Worm (Caenorhabditis elegans) whole organism, young adult: ENCODE data around the gene snt-1.

Experiments
- B0035.1 ChIP-seq: sonication (generic microtip); optimal IDR thresholded peaks from 2 replicates; lab custom pipeline; 2016; ENCODE audit warnings: missing genetic modification characterization, mild to moderate bottlenecking, missing compliant biosample characterization, missing genotype, missing genetic modification reagents
- B0261.1 ChIP-seq: sonication (generic microtip); optimal IDR thresholded peaks from 2 replicates; lab custom pipeline; 2016; ENCODE audit warnings: mild to moderate bottlenecking, missing genetic modification characterization, moderate library complexity, missing compliant biosample characterization
- B0336.3 ChIP-seq: fragments of 200-800 bp; sonication (Bioruptor generic); IDR thresholded peaks from 2 replicates; pipeline ENCODE4 v1.3.6; 2022; ENCODE audit warnings: missing genetic modification characterization, missing compliant biosample characterization
- D2030.7 ChIP-seq: fragments of 200-800 bp; sonication (Bioruptor generic); IDR thresholded peaks from 2 replicates; pipeline ENCODE4 v1.3.6; 2022; ENCODE audit warnings: missing genetic modification reagents, missing genetic modification characterization, missing compliant biosample characterization
- F37B4.10 ChIP-seq: fragments of 200-800 bp; sonication (Bioruptor generic); IDR thresholded peaks from 2 replicates; pipeline ENCODE4 v1.3.6; 2022; ENCODE audit warnings: missing genetic modification characterization, missing compliant biosample characterization
- F57A8.1 ChIP-seq: fragments of 200-800 bp; sonication (Bioruptor generic); optimal IDR thresholded peaks from 2 replicates; lab custom pipeline; 2018; ENCODE audit warnings: mild to moderate bottlenecking, missing genetic modification characterization, moderate library complexity, missing compliant biosample characterization
- F57C9.4 ChIP-seq: sonication (generic microtip); optimal IDR thresholded peaks from 2 replicates; lab custom pipeline; 2017; ENCODE audit warnings: mild to moderate bottlenecking, missing genetic modification characterization, missing compliant biosample characterization
- K12H6.12 ChIP-seq: fragments of 200-800 bp; sonication (Bioruptor generic); optimal IDR thresholded peaks from 2 replicates; lab custom pipeline; 2018; ENCODE audit warnings: mild to moderate bottlenecking, missing genetic modification characterization, missing compliant biosample characterization
- T07F8.4 ChIP-seq: sonication (generic microtip); optimal IDR thresholded peaks from 2 replicates; lab custom pipeline; 2016; ENCODE audit warnings: mild to moderate bottlenecking, missing genetic modification characterization, moderate library complexity, missing compliant biosample characterization
- T26A5.8 ChIP-seq: sonication (generic microtip); optimal IDR thresholded peaks from 2 replicates; lab custom pipeline; 2016; ENCODE audit warnings: missing genetic modification characterization, missing compliant biosample characterization
- Y56A3A.18 ChIP-seq: fragments of 200-800 bp; sonication (Bioruptor generic); IDR thresholded peaks from 2 replicates; pipeline ENCODE4 v1.3.6; 2022; ENCODE audit warnings: missing genetic modification reagents, missing genetic modification characterization, missing compliant biosample characterization
- Y79H2A.3 ChIP-seq: fragments of 200-800 bp; sonication (Bioruptor generic); conservative IDR thresholded peaks from 2 replicates; pipeline ENCODE4 v1.3.6; 2022; ENCODE audit warnings: missing genetic modification reagents, missing genetic modification characterization, missing compliant biosample characterization
- Y95B8A.8 ChIP-seq: fragments of 200-800 bp; sonication (Bioruptor generic); IDR thresholded peaks from 2 replicates; pipeline ENCODE4 v1.3.6; 2022; ENCODE audit warnings: missing genetic modification reagents, missing genetic modification characterization, missing compliant biosample characterization
- akir-1 ChIP-seq: fragments of 200-800 bp; sonication (Bioruptor generic); optimal IDR thresholded peaks from 2 replicates; lab custom pipeline; 2018; ENCODE audit warnings: mild to moderate bottlenecking, missing genetic modification characterization, moderate library complexity, missing compliant biosample characterization
- ama-1 ChIP-seq, 3 experiments: fragments of 150-350 bp in 1 of 3; sonication (generic microtip) in 2 of 3; optimal IDR thresholded peaks; 2 replicates each; lab custom pipeline; 2014 to 2018; ENCODE audit warnings: missing biosample characterization in 2 of 3, missing genetic modification characterization in 2 of 3, missing genetic modification reagents in 2 of 3
- attf-5 ChIP-seq: fragments of 200-800 bp; sonication (Bioruptor generic); optimal IDR thresholded peaks from 2 replicates; lab custom pipeline; 2018; ENCODE audit warnings: mild to moderate bottlenecking, missing genetic modification characterization, missing compliant biosample characterization
- ccch-3 ChIP-seq: fragments of 200-800 bp; sonication (Bioruptor generic); optimal IDR thresholded peaks from 2 replicates; lab custom pipeline; 2018; ENCODE audit warnings: mild to moderate bottlenecking, missing genetic modification characterization, missing compliant biosample characterization
- ceh-40 ChIP-seq: fragments of 200-800 bp; sonication (Bioruptor generic); IDR thresholded peaks from 2 replicates; pipeline ENCODE4 v1.3.6; 2022; ENCODE audit warnings: missing genetic modification characterization, missing compliant biosample characterization
- dpl-1 ChIP-seq: fragments of 150-350 bp; optimal IDR thresholded peaks from 2 replicates; lab custom pipeline; 2014; ENCODE audit warnings: missing biosample characterization, missing genetic modification reagents, missing genetic modification characterization
- egl-18 ChIP-seq: fragments of 200-800 bp; sonication (Bioruptor generic); IDR thresholded peaks from 2 replicates; pipeline ENCODE4 v1.3.6; 2022; ENCODE audit warnings: missing genetic modification reagents, missing genetic modification characterization, missing compliant biosample characterization
- ets-4 ChIP-seq: fragments of 200-800 bp; sonication (Bioruptor generic); optimal IDR thresholded peaks from 2 replicates; lab custom pipeline; 2018; ENCODE audit warnings: mild to moderate bottlenecking, missing genetic modification characterization, missing compliant biosample characterization
- gei-17 ChIP-seq: fragments of 200-800 bp; sonication (Bioruptor generic); optimal IDR thresholded peaks from 2 replicates; lab custom pipeline; 2018; ENCODE audit warnings: mild to moderate bottlenecking, missing genetic modification characterization, missing compliant biosample characterization
- hlh-26 ChIP-seq: fragments of 200-800 bp; sonication (Bioruptor generic); conservative IDR thresholded peaks from 2 replicates; pipeline ENCODE4 v1.3.6; 2022; ENCODE audit warnings: missing genetic modification reagents, missing genetic modification characterization, missing compliant biosample characterization
- hmg-1.2 ChIP-seq: fragments of 200-800 bp; sonication (Bioruptor generic); IDR thresholded peaks from 2 replicates; pipeline ENCODE4 v1.3.6; 2022; ENCODE audit warnings: missing genetic modification reagents, missing genetic modification characterization, missing compliant biosample characterization
- hmg-20 ChIP-seq: fragments of 200-800 bp; sonication (Bioruptor generic); IDR thresholded peaks from 2 replicates; pipeline ENCODE4 v1.3.6; 2022; ENCODE audit warnings: missing genetic modification reagents, missing genetic modification characterization, missing compliant biosample characterization
- hsf-1 ChIP-seq: fragments of 200-800 bp; sonication (Bioruptor generic); IDR thresholded peaks from 2 replicates; pipeline ENCODE4 v1.3.6; 2022; ENCODE audit warnings: missing genetic modification reagents, missing genetic modification characterization, missing compliant biosample characterization
- lin-26 ChIP-seq: fragments of 200-800 bp; sonication (Bioruptor generic); IDR thresholded peaks from 2 replicates; pipeline ENCODE4 v1.3.6; 2022; ENCODE audit warnings: missing genetic modification reagents, missing genetic modification characterization, missing compliant biosample characterization
- lin-35 ChIP-seq, 3 experiments: fragments of 150-350 bp in 2 of 3; sonication (generic microtip) in 1 of 3; optimal IDR thresholded peaks; 2 replicates each; lab custom pipeline; 2014 to 2018; ENCODE audit warnings: missing biosample characterization in 3 of 3, missing genetic modification characterization in 3 of 3, missing genetic modification reagents in 3 of 3
- lsl-1 ChIP-seq: fragments of 200-800 bp; sonication (Bioruptor generic); optimal IDR thresholded peaks from 2 replicates; lab custom pipeline; 2018; ENCODE audit warnings: mild to moderate bottlenecking, missing genetic modification characterization, moderate library complexity, missing compliant biosample characterization
- lsy-27 ChIP-seq: sonication (generic microtip); optimal IDR thresholded peaks from 2 replicates; lab custom pipeline; 2017; ENCODE audit warnings: missing genetic modification characterization, mild to moderate bottlenecking, missing compliant biosample characterization, antibody characterized with exemption, missing genotype, borderline replicate concordance; ENCODE audit not compliant: insufficient read depth
- madf-10 ChIP-seq: sonication (generic microtip); optimal IDR thresholded peaks from 2 replicates; lab custom pipeline; 2016; ENCODE audit warnings: mild to moderate bottlenecking, missing genetic modification characterization, missing compliant biosample characterization
- madf-8 ChIP-seq: fragments of 200-800 bp; sonication (Bioruptor generic); conservative IDR thresholded peaks from 2 replicates; pipeline ENCODE4 v1.3.6; 2022; ENCODE audit warnings: missing genetic modification reagents, missing genetic modification characterization, missing compliant biosample characterization
- mel-28 ChIP-seq: sonication (generic microtip); optimal IDR thresholded peaks from 2 replicates; lab custom pipeline; 2016; ENCODE audit warnings: borderline replicate concordance, mild to moderate bottlenecking, missing genetic modification characterization, missing compliant biosample characterization
- nfya-2 ChIP-seq: fragments of 200-800 bp; sonication (Bioruptor generic); IDR thresholded peaks from 2 replicates; pipeline ENCODE4 v1.3.6; 2022; ENCODE audit warnings: missing genetic modification reagents, missing genetic modification characterization, missing compliant biosample characterization
- nhr-90 ChIP-seq: sonication (generic microtip); optimal IDR thresholded peaks from 2 replicates; lab custom pipeline; 2016; ENCODE audit warnings: missing genotype, mild to moderate bottlenecking, missing genetic modification characterization, missing compliant biosample characterization
- pbrm-1 ChIP-seq: fragments of 200-800 bp; sonication (Bioruptor generic); IDR thresholded peaks from 2 replicates; pipeline ENCODE4 v1.3.6; 2022; ENCODE audit warnings: missing genetic modification reagents, missing genetic modification characterization, missing compliant biosample characterization
- rcor-1 ChIP-seq: fragments of 200-800 bp; sonication (Bioruptor generic); IDR thresholded peaks from 2 replicates; pipeline ENCODE4 v1.3.6; 2022; ENCODE audit warnings: missing genetic modification reagents, missing genetic modification characterization, missing compliant biosample characterization
- rec-8 ChIP-seq, 2 experiments: sonication (generic microtip); optimal IDR thresholded peaks; 2 replicates each; lab custom pipeline; 2016; ENCODE audit warnings: mild to moderate bottlenecking in 2 of 2, missing genetic modification characterization in 2 of 2, missing genetic modification reagents in 2 of 2, missing genotype in 2 of 2, missing biosample characterization in 1 of 2, missing compliant biosample characterization in 1 of 2, moderate library complexity in 1 of 2
- rpc-1 ChIP-seq, 2 experiments: fragments of 150-350 bp in 1 of 2; sonication (generic microtip) in 1 of 2; optimal IDR thresholded peaks; 2 replicates each; lab custom pipeline; 2014 to 2018; ENCODE audit warnings: missing biosample characterization in 1 of 2, missing genetic modification characterization in 1 of 2, missing genetic modification reagents in 1 of 2, missing genotype in 1 of 2
- snpc-3.4 ChIP-seq: sonication (generic microtip); optimal IDR thresholded peaks from 2 replicates; lab custom pipeline; 2017; ENCODE audit warnings: missing genetic modification characterization, mild to moderate bottlenecking, missing compliant biosample characterization, antibody characterized with exemption, moderate library complexity, missing genotype, missing genetic modification reagents
- snpc-4 ChIP-seq, 5 experiments: fragments of 150-350 bp in 1 of 5; sonication (generic microtip) in 4 of 5; optimal IDR thresholded peaks; 2 replicates each; lab custom pipeline; 2014 to 2018; ENCODE audit warnings: missing genetic modification characterization in 5 of 5, missing biosample characterization in 3 of 5, antibody characterized with exemption in 2 of 5, mild to moderate bottlenecking in 2 of 5, missing compliant biosample characterization in 2 of 5, missing genotype in 2 of 5, moderate library complexity in 2 of 5, missing genetic modification reagents in 1 of 5
- ztf-22 ChIP-seq: fragments of 200-800 bp; sonication (Bioruptor generic); optimal IDR thresholded peaks from 2 replicates; lab custom pipeline; 2018; ENCODE audit warnings: mild to moderate bottlenecking, missing genetic modification characterization, moderate library complexity, missing compliant biosample characterization
- ztf-26 ChIP-seq: sonication (generic microtip); optimal IDR thresholded peaks from 2 replicates; lab custom pipeline; 2017; ENCODE audit warnings: missing genetic modification characterization, missing compliant biosample characterization
- ztf-28 ChIP-seq: fragments of 200-800 bp; sonication (Bioruptor generic); IDR thresholded peaks from 2 replicates; pipeline ENCODE4 v1.3.6; 2022; ENCODE audit warnings: missing genetic modification reagents, missing genetic modification characterization, missing compliant biosample characterization
- ztf-6 ChIP-seq: fragments of 200-800 bp; sonication (Bioruptor generic); IDR thresholded peaks from 2 replicates; pipeline ENCODE4 v1.3.6; 2022; ENCODE audit warnings: missing genetic modification reagents, missing genetic modification characterization, missing compliant biosample characterization

snt-1 gene

DNA sequence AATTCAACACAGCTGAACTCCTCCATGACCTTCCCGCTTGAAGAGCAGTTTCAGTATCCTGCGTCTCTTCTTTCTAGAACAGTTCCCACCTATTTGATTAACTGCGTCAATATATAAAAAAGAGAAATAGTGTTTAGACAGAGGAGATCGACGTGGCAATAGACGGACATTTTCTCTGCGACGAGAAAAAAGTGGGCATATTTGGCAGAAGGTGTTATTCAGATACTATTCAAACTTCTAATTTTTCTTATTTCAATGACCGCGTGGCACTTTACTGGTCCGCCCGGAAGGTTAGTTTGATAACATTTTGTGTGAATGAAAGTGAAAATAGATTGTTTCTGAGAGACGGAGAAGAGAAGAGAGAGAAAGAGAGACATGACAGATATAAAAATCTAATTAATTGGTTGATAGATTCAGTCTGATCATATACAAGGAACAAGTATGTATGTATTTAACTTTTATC is 37.2 kb downstream of the snt-1 start, which contains the start of gene tbc-6 (continued):
- TF ChIP-seq attf-5 (GFP tag; lab: Kevin White, UChicago), result peak; percentile 4
- TF ChIP-seq ztf-22 (GFP tag; lab: Kevin White, UChicago), result no peak
- no peak for TF ChIP-seq hmg-20 (GFP tag; lab: Robert Waterston, UW)
- no peak for TF ChIP-seq ets-4 (GFP tag; lab: Kevin White, UChicago)
- TF ChIP-seq B0035.1 (tag; lab: Kevin White, UChicago), result no peak
- no peak for TF ChIP-seq ztf-6 (GFP tag; lab: Robert Waterston, UW)
- TF ChIP-seq hlh-26, result no peak
- no peak for TF ChIP-seq ztf-26 (tag; lab: Kevin White, UChicago)
- no peak for TF ChIP-seq ceh-40 (GFP tag; lab: Robert Waterston, UW)
- no peak for TF ChIP-seq ztf-28 (GFP tag; lab: Robert Waterston, UW)
- TF ChIP-seq nhr-90 (tag; lab: Kevin White, UChicago), result no peak
- peak; percentile 31; the same call in 1 of the 2 replicates for TF ChIP-seq hmg-1.2 (GFP tag; lab: Robert Waterston, UW)
- TF ChIP-seq rcor-1 (GFP tag; lab: Robert Waterston, UW), result no peak
- no peak for TF ChIP-seq ama-1 (optimal IDR thresholded peaks at IDR 0.05; lab: Kevin White, UChicago)
- no peak for TF ChIP-seq ama-1 (GFP tag; optimal IDR thresholded peaks at IDR 0.05; lab: Kevin White, UChicago)
- TF ChIP-seq lsl-1 (GFP tag; lab: Kevin White, UChicago), result no peak
- no peak for TF ChIP-seq hsf-1 (GFP tag; lab: Robert Waterston, UW)
- no peak for TF ChIP-seq ccch-3 (GFP tag; lab: Kevin White, UChicago)
- 0 out of 2 replicates have a peak, but pooled peaks have one; percentile 40 for TF ChIP-seq lin-26
- TF ChIP-seq F57A8.1 (GFP tag; lab: Kevin White, UChicago), result no peak
- no peak for TF ChIP-seq F57C9.4
- TF ChIP-seq gei-17 (GFP tag; lab: Kevin White, UChicago), result no peak
- TF ChIP-seq B0261.1 (tag; lab: Kevin White, UChicago), result no peak
- no peak for TF ChIP-seq snpc-4 (GFP tag; optimal IDR thresholded peaks at IDR 0.05; lab: Kevin White, UChicago)
- TF ChIP-seq snpc-4 (tag; optimal IDR thresholded peaks at IDR 0.05; lab: Kevin White, UChicago), result no peak
- TF ChIP-seq Y79H2A.3 (GFP tag; lab: Robert Waterston, UW), result 0 out of 2 replicates have a peak, but pooled peaks have one; percentile 34
- TF ChIP-seq F37B4.10 (GFP tag; lab: Robert Waterston, UW), result no peak
- TF ChIP-seq D2030.7, result no peak
- TF ChIP-seq madf-8 (GFP tag; lab: Robert Waterston, UW), result no peak
- TF ChIP-seq mel-28, result no peak
- TF ChIP-seq rpc-1 (optimal IDR thresholded peaks at IDR 0.05; lab: Kevin White, UChicago), result no peak
- no peak for TF ChIP-seq rpc-1 (tag; optimal IDR thresholded peaks at IDR 0.05; lab: Kevin White, UChicago)
- no peak for TF ChIP-seq egl-18 (GFP tag; lab: Robert Waterston, UW)
- TF ChIP-seq akir-1 (GFP tag; lab: Kevin White, UChicago), result no peak
- TF ChIP-seq B0336.3 (GFP tag; lab: Robert Waterston, UW), result no peak
- 0 out of 2 replicates have a peak, but pooled peaks have one; percentile 7 for TF ChIP-seq Y56A3A.18 (GFP tag; lab: Robert Waterston, UW)
- no peak for TF ChIP-seq K12H6.12 (tag; lab: Kevin White, UChicago)
- TF ChIP-seq Y95B8A.8 (GFP tag; lab: Robert Waterston, UW), result 0 out of 2 replicates have a peak, but pooled peaks have one; percentile 23
- TF ChIP-seq dpl-1 (GFP tag; lab: Kevin White, UChicago), result no peak
- no peak for TF ChIP-seq lin-35 (GFP tag; optimal IDR thresholded peaks at IDR 0.05; lab: Kevin White, UChicago)
- no peak for TF ChIP-seq snpc-3.4 (tag; lab: Kevin White, UChicago)
- no peak; the same call in 1 of the 2 replicates for TF ChIP-seq pbrm-1 (GFP tag; lab: Robert Waterston, UW)
- no peak for TF ChIP-seq madf-10 (tag; lab: Kevin White, UChicago)
- TF ChIP-seq nfya-2 (GFP tag; lab: Robert Waterston, UW), result no peak
- no peak for TF ChIP-seq lsy-27 (tag; lab: Kevin White, UChicago)
- TF ChIP-seq rec-8 (tag; optimal IDR thresholded peaks at IDR 0.05; lab: Kevin White, UChicago), result no peak
- TF ChIP-seq T26A5.8 (tag; lab: Kevin White, UChicago), result no peak
- TF ChIP-seq T07F8.4 (tag; lab: Kevin White, UChicago), result no peak
- TF ChIP-seq, all 124 proteins: peak for 14
